Worm (Caenorhabditis elegans): ENCODE data around the gene K11H12.8.

Gene K11H12.8

DNA sequence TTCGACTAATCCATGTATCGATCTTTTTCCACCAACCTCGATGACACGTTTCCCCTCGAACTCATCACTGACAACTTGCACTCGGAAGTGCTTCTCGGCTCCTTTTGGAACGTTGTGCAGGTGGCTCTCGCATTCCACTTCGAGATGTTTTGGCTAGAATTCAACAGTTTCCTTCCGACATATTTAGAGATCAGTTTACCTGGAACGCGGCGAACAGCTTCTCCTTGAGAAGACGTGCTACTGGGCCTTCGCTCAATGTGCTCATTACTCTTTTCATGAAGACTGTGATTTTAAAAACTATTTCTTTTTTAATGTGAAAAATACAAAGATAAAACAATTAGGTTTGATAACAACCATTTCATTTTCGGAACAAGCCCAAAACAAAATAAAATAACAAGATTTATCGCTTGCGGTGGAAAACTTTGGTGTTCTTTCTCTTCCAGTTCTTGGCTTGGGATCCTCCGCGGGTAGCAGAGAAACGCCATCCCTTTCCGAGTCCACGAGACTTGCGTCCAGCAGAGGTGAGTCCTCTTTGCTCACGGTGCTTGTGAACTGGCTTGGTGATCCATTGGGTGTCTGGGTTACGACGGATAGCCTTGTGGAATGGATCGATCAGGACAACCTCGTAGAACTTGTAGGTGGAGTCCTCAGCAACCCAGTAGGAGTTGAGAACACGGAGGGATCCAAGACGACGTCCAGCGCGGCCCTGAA lies 1.9 kb upstream of the K11H12.8 start, which contains the start of gene K11H12.1:
Gene K11H12.1, minus strand, starts transcription at position 284 of the 711 bp plus-strand sequence.
- TF ChIP-seq ref-1 (GFP tag; conservative IDR thresholded peaks at IDR 0.05) (no peak), T22C8.4 (GFP tag; IDR thresholded peaks at IDR 0.05) (no peak), klf-2 (GFP tag; conservative IDR thresholded peaks at IDR 0.05) (no peak), tab-1 (GFP tag; IDR thresholded peaks at IDR 0.05) (no peak), flt-1 (GFP tag; IDR thresholded peaks at IDR 0.05) (no peak), cog-1 (tag; optimal IDR thresholded peaks at IDR 0.05) (no peak), med-1 (GFP tag; optimal IDR thresholded peaks at IDR 0.05; ENCODE audit: insufficient read depth) (no peak), ztf-23 (GFP tag; IDR thresholded peaks at IDR 0.05) (no peak), ztf-29 (GFP tag; IDR thresholded peaks at IDR 0.05) (no peak)

DNA sequence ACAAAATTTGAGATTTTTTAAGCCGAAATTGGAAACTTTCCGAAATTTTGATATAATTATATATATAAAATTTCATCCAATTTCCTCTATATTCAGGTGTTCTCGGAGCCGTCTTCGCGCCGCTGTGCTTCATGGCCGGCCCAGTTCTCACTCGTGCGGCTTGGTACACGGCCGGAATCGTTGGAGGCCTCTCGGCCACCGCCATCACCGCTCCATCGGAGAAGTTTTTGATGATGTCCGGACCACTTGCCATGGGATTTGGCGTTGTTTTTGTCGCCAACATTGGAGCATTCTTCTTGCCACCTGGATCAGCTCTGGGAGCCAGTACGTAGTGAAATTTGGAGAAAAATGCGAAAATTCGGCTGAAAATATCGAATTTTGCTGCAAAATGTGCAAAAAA lies 1.9 kb downstream of the K11H12.8 start:
- no peak for TF ChIP-seq tab-1 (GFP tag; IDR thresholded peaks at IDR 0.05)
- no peak for TF ChIP-seq T22C8.4 (GFP tag; IDR thresholded peaks at IDR 0.05)
- no peak for TF ChIP-seq ztf-29 (GFP tag; IDR thresholded peaks at IDR 0.05)
- no peak for TF ChIP-seq med-1 (GFP tag; optimal IDR thresholded peaks at IDR 0.05; ENCODE audit: insufficient read depth)
- no peak for TF ChIP-seq flt-1 (GFP tag; IDR thresholded peaks at IDR 0.05)

DNA sequence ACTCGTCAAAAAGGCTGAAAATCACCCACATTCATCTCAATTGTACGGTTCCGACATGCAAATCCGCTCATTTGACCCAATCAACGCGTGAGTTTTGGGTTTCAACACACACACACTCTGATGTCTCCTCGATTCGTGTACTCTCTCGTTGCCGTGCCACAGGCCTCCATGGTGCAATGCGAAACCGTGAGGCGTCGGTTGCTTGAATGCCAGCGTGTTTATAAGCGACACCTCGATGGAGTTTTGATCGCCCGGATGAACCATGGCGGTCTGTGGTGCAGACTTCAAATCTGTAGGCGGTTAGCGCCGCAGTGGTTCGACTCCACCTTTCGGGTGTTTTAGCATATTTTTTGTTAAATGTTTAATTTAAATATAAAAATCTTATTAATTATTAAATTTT lies 2.7 kb downstream of the K11H12.8 start:
- TF ChIP-seq flt-1 (GFP tag; IDR thresholded peaks at IDR 0.05) (no peak), ztf-29 (GFP tag; IDR thresholded peaks at IDR 0.05) (no peak)

DNA sequence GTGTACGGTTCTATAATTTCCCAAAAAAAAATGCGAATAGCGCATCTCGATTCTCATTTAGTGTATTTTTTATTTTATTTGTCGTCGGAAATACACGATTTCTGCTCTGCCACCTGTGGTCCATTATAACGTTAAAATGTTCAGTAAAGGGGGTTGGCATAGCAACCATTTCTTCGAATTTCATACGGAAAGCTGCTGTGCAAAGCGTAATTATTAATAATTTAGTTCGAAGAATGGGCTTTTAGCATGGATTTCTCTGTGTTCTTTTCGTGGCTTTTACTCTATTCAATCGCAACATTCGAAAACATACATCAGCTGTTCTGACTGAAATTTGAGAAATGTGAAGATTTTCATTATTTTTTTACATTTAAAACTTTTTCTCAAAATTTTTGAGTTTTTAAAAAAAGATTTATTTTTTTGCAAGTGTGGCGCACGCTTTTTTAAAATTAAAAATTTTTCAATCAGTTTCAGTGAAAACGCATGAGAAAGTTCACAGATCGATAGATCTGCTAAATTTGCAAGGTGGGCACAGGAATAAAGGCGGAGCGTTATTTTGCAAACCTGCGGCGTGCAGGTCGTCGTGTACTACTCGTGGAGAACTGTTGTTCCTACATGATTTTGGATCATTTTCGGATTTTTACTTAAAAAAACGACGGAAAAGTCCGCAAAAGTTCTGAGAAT lies 3.4 kb downstream of the K11H12.8 start:
- TF ChIP-seq cog-1 (tag; optimal IDR thresholded peaks at IDR 0.05) (no peak), tab-1 (GFP tag; IDR thresholded peaks at IDR 0.05) (no peak), ztf-29 (GFP tag; IDR thresholded peaks at IDR 0.05) (no peak), ref-1 (GFP tag; conservative IDR thresholded peaks at IDR 0.05) (no peak), flt-1 (GFP tag; IDR thresholded peaks at IDR 0.05) (no peak), klf-2 (GFP tag; conservative IDR thresholded peaks at IDR 0.05) (no peak), T22C8.4 (GFP tag; IDR thresholded peaks at IDR 0.05) (no peak), med-1 (GFP tag; optimal IDR thresholded peaks at IDR 0.05; ENCODE audit: insufficient read depth) (no peak), ztf-23 (GFP tag; IDR thresholded peaks at IDR 0.05) (no peak)

DNA sequence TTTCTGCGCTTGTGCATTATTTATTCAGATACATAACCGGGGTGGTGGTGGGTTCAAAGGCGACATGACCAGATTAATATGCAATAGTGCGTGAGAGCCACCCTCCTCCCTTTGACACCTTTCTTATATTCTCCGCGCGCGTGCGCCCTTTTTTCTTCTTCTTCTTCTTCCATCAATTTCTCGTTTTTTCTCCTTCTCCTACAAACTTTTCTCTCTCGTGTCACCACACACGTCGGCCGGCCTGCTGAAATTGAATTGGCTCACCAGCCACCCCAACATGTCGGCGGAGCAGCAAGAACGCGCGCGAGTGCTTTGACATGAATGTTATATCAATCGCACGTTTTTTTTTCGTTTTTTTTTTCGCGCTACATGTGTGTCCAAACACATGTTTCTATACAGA lies 4.4 kb downstream of the K11H12.8 start:
- TF ChIP-seq ztf-29 (GFP tag; IDR thresholded peaks at IDR 0.05) (no peak), klf-2 (GFP tag; conservative IDR thresholded peaks at IDR 0.05) (no peak), ref-1 (GFP tag; conservative IDR thresholded peaks at IDR 0.05) (no peak), T22C8.4 (GFP tag; IDR thresholded peaks at IDR 0.05) (no peak), tab-1 (GFP tag; IDR thresholded peaks at IDR 0.05) (no peak), med-1 (GFP tag; optimal IDR thresholded peaks at IDR 0.05; ENCODE audit: insufficient read depth) (no peak), cog-1 (tag; optimal IDR thresholded peaks at IDR 0.05) (no peak), ztf-23 (GFP tag; IDR thresholded peaks at IDR 0.05) (no peak), flt-1 (GFP tag; IDR thresholded peaks at IDR 0.05) (no peak)

DNA sequence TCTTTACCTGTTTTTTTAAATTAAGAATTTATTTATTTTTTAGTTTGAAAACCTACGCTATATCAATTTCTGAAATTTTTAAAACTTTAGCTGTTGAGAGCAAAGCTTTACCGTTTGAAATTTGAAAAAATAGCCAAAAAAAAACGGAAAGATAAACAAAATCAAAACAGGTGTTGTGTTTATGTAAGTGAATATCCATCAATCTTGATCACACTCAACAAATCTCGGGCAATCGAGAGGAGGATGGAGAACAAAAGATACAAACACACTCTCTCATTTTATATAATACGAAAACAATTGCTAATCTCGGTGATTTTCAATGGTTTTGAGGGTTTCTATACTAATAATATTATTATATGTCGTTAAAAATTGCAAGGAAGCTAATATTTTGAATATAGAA lies 6.4 kb downstream of the K11H12.8 start:
- TF ChIP-seq cog-1 (tag; optimal IDR thresholded peaks at IDR 0.05): no peak
- TF ChIP-seq ztf-23 (GFP tag; IDR thresholded peaks at IDR 0.05): no peak
- TF ChIP-seq tab-1 (GFP tag; IDR thresholded peaks at IDR 0.05): no peak
- no peak for TF ChIP-seq ref-1 (GFP tag; conservative IDR thresholded peaks at IDR 0.05)
- no peak for TF ChIP-seq flt-1 (GFP tag; IDR thresholded peaks at IDR 0.05)
- TF ChIP-seq ztf-29 (GFP tag; IDR thresholded peaks at IDR 0.05): no peak
- no peak for TF ChIP-seq med-1 (GFP tag; optimal IDR thresholded peaks at IDR 0.05; ENCODE audit: insufficient read depth)
- TF ChIP-seq klf-2 (GFP tag; conservative IDR thresholded peaks at IDR 0.05): no peak
- TF ChIP-seq T22C8.4 (GFP tag; IDR thresholded peaks at IDR 0.05): no peak

DNA sequence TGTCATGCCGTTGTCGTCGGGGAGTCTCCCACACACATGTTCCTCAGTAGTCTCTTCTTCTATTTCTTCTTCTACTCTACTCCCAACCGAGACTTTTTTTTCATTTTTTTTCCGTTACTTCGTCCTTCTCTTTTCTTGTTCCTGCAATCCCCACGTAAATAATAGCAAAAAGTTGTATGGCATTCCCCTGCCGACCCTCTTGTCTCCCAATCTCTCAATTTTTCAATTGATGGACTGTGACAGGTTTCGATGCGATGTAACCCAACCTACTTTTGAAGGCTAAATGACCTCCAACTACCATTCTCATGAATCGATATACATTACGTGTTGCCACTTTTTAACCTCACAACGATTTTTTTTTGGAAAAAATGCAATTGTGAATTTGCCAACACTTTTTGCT lies 8.9 kb downstream of the K11H12.8 start:
- TF ChIP-seq tab-1 (GFP tag; IDR thresholded peaks at IDR 0.05): no peak
- no peak for TF ChIP-seq flt-1 (GFP tag; IDR thresholded peaks at IDR 0.05)
- TF ChIP-seq klf-2 (GFP tag; conservative IDR thresholded peaks at IDR 0.05): no peak
- TF ChIP-seq ztf-29 (GFP tag; IDR thresholded peaks at IDR 0.05): no peak
- TF ChIP-seq cog-1 (tag; optimal IDR thresholded peaks at IDR 0.05): no peak

DNA sequence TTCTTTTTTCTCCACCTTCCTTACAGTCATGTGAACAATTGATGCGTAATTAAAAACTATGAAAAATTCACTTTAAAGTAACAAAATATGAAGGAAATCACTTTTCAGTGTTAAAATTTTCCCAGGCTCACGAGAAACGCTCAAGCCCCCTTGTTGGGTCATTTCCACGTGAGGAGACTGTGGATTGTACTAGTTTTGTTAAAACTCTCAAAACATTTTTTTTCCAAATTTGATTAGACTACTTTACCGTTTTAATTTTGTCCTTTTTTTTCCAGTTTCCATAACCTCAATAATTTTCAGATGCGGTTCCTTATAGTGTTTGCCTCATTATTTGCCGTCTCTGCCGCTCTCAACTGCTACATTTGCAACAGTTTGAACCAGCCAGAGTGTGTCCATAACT lies 10.0 kb downstream of the K11H12.8 start, which contains the start of gene K11H12.7:
Gene K11H12.7, plus strand, starts transcription at position 301 of the 400 bp plus-strand sequence.
- TF ChIP-seq ztf-29 (GFP tag; IDR thresholded peaks at IDR 0.05) (no peak), klf-2 (GFP tag; conservative IDR thresholded peaks at IDR 0.05) (no peak)

DNA sequence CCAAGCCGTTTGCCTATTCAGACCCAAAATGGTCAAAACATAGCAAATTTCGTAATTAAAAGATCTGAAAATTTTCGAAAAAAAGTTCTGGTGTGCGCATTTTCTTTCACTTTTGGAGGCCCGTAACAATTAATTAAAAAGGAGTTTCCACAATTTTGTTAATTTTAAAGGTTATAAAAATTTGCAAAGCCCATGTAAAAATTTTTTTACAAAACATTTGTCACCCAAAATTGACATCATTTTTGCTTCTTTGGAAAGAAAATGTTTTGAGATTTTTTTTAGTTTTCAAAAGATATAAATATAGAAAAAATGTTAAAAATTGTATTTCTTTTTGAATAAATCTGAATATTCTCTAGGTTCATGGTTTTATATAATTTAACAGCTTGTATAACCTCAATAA lies 11.8 kb downstream of the K11H12.8 start, which contains the start of gene K11H12.6:
Gene K11H12.6, plus strand, starts transcription at position 301 of the 400 bp plus-strand sequence.
- no peak for TF ChIP-seq ref-1 (GFP tag; conservative IDR thresholded peaks at IDR 0.05)
- no peak for TF ChIP-seq tab-1 (GFP tag; IDR thresholded peaks at IDR 0.05)
- no peak for TF ChIP-seq ztf-29 (GFP tag; IDR thresholded peaks at IDR 0.05)
- no peak for TF ChIP-seq ztf-23 (GFP tag; IDR thresholded peaks at IDR 0.05)
- TF ChIP-seq T22C8.4 (GFP tag; IDR thresholded peaks at IDR 0.05): no peak

DNA sequence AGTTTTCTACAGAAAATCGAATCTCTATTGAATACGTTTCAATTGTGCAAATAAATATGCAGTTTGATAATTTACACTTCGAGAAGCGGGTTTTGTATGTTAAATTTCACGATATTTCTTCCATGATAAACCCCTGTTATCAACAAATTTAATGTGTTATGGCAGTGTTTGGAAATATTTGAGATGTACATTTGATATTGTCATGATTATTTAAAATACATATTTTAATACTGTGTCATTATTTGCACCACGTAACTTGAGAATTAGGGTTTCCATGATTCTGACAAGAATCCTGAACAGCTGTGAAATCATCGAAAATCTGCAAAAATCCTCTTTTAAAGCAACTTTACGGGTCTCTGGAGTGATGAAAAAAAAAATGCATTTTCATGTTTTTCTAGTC lies 15.3 kb downstream of the K11H12.8 start, which contains the start of gene K11H12.11:
Gene K11H12.11, minus strand, starts transcription at position 101 of the 400 bp plus-strand sequence.
- TF ChIP-seq med-1 (GFP tag; optimal IDR thresholded peaks at IDR 0.05; ENCODE audit: insufficient read depth) (no peak), ref-1 (GFP tag; conservative IDR thresholded peaks at IDR 0.05) (no peak), cog-1 (tag; optimal IDR thresholded peaks at IDR 0.05) (no peak), klf-2 (GFP tag; conservative IDR thresholded peaks at IDR 0.05) (no peak), ztf-29 (GFP tag; IDR thresholded peaks at IDR 0.05) (no peak), tab-1 (GFP tag; IDR thresholded peaks at IDR 0.05) (no peak), flt-1 (GFP tag; IDR thresholded peaks at IDR 0.05) (no peak), T22C8.4 (GFP tag; IDR thresholded peaks at IDR 0.05) (no peak), ztf-23 (GFP tag; IDR thresholded peaks at IDR 0.05) (no peak)
